Worm (Caenorhabditis elegans) whole organism, early embryonic: Measurements from ENCODE around the gene fbxb-92.

Experiments used
- B0310.2 ChIP-seq: sonication (generic microtip); optimal IDR thresholded peaks from 2 replicates; lab custom pipeline; 2016; ENCODE audit warnings: mild to moderate bottlenecking, missing genetic modification characterization, missing compliant biosample characterization
- F13C5.2 ChIP-seq: sonication (generic microtip); optimal IDR thresholded peaks from 2 replicates; lab custom pipeline; 2017; ENCODE audit warnings: mild to moderate bottlenecking, missing genetic modification characterization, inconsistent platforms, missing compliant biosample characterization
- aly-1 ChIP-seq: sonication (generic microtip); optimal IDR thresholded peaks from 2 replicates; lab custom pipeline; 2016; ENCODE audit warnings: missing genetic modification characterization, missing compliant biosample characterization
- ama-1 ChIP-seq: fragments of 150-350 bp; optimal IDR thresholded peaks from 2 replicates; lab custom pipeline; 2014
- ceh-36 ChIP-seq: sonication (generic microtip); optimal IDR thresholded peaks from 2 replicates; lab custom pipeline; 2016; ENCODE audit warnings: missing genetic modification characterization, inconsistent platforms, missing compliant biosample characterization
- ets-7 ChIP-seq: sonication (generic microtip); optimal IDR thresholded peaks from 2 replicates; lab custom pipeline; 2016; ENCODE audit warnings: missing genotype, missing genetic modification characterization, missing compliant biosample characterization
- flt-1 ChIP-seq: fragments of 200-800 bp; sonication (Bioruptor generic); IDR thresholded peaks from 2 replicates; pipeline ENCODE4 v1.3.6; 2022; ENCODE audit warnings: missing genetic modification characterization, missing compliant biosample characterization
- hmg-4 ChIP-seq: fragments of 200-800 bp; sonication (Bioruptor generic); optimal IDR thresholded peaks from 2 replicates; lab custom pipeline; 2018; ENCODE audit warnings: mild to moderate bottlenecking, missing genetic modification characterization, missing compliant biosample characterization
- hnd-1 ChIP-seq: sonication (generic microtip); optimal IDR thresholded peaks from 2 replicates; lab custom pipeline; 2016; ENCODE audit warnings: missing genetic modification characterization, missing compliant biosample characterization
- pes-1 ChIP-seq: fragments of 200-800 bp; sonication (Bioruptor generic); IDR thresholded peaks from 2 replicates; pipeline ENCODE4 v1.3.6; 2022; ENCODE audit warnings: missing genetic modification reagents, missing genetic modification characterization, missing compliant biosample characterization
- scrt-1 ChIP-seq: fragments of 200-800 bp; sonication (Bioruptor generic); IDR thresholded peaks from 2 replicates; pipeline ENCODE4 v1.3.6; 2022; ENCODE audit warnings: missing genetic modification characterization, missing compliant biosample characterization
- sea-1 ChIP-seq: fragments of 200-800 bp; sonication (Bioruptor generic); conservative IDR thresholded peaks from 2 replicates; pipeline ENCODE4 v1.3.6; 2022; ENCODE audit warnings: missing genetic modification characterization, missing compliant biosample characterization
- tbx-37 ChIP-seq: fragments of 200-800 bp; sonication (Bioruptor generic); conservative IDR thresholded peaks from 2 replicates; pipeline ENCODE4 v1.3.6; 2022; ENCODE audit warnings: missing genetic modification reagents, missing genetic modification characterization, missing compliant biosample characterization
- tra-4 ChIP-seq: sonication (generic microtip); optimal IDR thresholded peaks from 2 replicates; lab custom pipeline; 2017; ENCODE audit warnings: missing genetic modification characterization, missing compliant biosample characterization

DNA sequence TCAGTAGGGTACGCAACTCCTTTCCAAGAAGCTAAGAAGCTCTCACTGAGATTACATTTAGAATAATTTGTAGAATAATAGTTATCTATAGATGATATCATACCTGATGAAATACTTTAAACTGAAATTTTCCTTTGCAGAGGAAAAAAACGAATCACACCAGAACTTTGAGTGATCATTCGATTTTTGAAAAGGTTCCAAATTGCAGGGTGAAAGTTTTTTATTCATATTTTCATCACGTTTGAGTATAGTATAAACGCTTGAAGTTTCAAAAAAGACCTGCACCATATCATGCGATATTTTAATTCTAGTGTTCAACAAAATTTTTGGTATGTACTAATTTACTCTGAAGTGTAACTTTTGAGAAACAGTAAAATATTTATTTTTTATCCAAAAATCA is 32.7 kb downstream of the fbxb-92 start, which contains the start of gene srh-100:
- TF ChIP-seq hnd-1 (tag; lab: Kevin White, UChicago) (no peak), sea-1 (GFP tag; lab: Robert Waterston, UW) (no peak), ama-1 (lab: Kevin White, UChicago) (no peak), flt-1 (GFP tag; lab: Robert Waterston, UW) (no peak), aly-1 (no peak), tbx-37 (GFP tag; lab: Robert Waterston, UW) (no peak), B0310.2 (tag; lab: Kevin White, UChicago) (no peak), ets-7 (tag; lab: Kevin White, UChicago) (no peak), ceh-36 (tag; lab: Kevin White, UChicago) (no peak), hmg-4 (no peak), tra-4 (tag; lab: Kevin White, UChicago) (no peak), scrt-1 (GFP tag; lab: Robert Waterston, UW) (no peak), pes-1 (GFP tag; lab: Robert Waterston, UW) (no peak), F13C5.2 (tag; lab: Kevin White, UChicago) (no peak)
